Fruit fly (Drosophila melanogaster): Measurements from ENCODE around the gene ear.
A peak's percentile ranks its signal among the peaks of the same experiment; 100 is the strongest.

ear gene

DNA sequence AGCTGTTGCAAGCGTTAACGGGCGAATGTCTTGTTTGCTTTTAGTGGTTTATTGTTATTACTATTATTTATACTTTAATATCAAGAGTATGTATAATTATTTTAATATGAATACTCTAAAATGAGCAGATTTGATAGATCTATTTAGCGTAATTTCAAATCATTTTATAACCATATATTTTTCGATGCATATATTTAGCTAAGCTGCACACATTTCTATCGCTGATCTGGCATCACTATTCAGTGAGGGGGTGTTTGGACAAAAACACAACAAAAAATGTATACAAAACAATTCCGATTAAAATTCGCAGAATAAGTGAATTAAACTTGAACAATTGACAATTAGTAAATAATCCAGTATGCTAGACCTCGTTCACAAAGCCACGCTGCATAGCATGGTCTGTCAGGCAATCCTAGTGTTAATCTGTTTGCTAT, 30.5 kb downstream of the ear start, which contains the start of the genes Trs33 and Tmtc4 (continued):
- TF ChIP-seq unc-4 (GFP tag; IDR thresholded peaks at IDR 0.05; ENCODE audit: partially characterized antibody) (no peak), B-H2 (GFP tag; optimal IDR thresholded peaks at IDR 0.05) (peak; percentile 61), ranshi (GFP tag; IDR thresholded peaks at IDR 0.05) (no peak), CG2120 (GFP tag; optimal IDR thresholded peaks at IDR 0.05) (peak; percentile 56), CG6683 (GFP tag; optimal IDR thresholded peaks at IDR 0.05) (peak; percentile 9), salm (tag; optimal IDR thresholded peaks at IDR 0.05) (no peak), oc (tag; optimal IDR thresholded peaks at IDR 0.05) (peak; percentile 46), CG15696 (tag; optimal IDR thresholded peaks at IDR 0.05) (peak; percentile 47), trem (tag; optimal IDR thresholded peaks at IDR 0.05) (peak; percentile 76), grn (GFP tag; optimal IDR thresholded peaks at IDR 0.05) (no peak), Sry-δ (GFP tag; optimal IDR thresholded peaks at IDR 0.05) (no peak), BEAF-32 (GFP tag; optimal IDR thresholded peaks at IDR 0.05) (peak; percentile 25), run (tag; optimal IDR thresholded peaks at IDR 0.05) (peak; percentile 18), Adf1 (GFP tag; IDR thresholded peaks at IDR 0.05) (no peak), Xbp1 (GFP tag; optimal IDR thresholded peaks at IDR 0.05) (peak; percentile 27), Sry-β (GFP tag; optimal IDR thresholded peaks at IDR 0.05) (peak; percentile 89), crol (GFP tag; IDR thresholded peaks at IDR 0.05) (peak; percentile 27; the same call in 1 of the 2 replicates), unpg (GFP tag; optimal IDR thresholded peaks at IDR 0.05) (peak; percentile 50), Meics (GFP tag; optimal IDR thresholded peaks at IDR 0.05) (peak; percentile 34), toy (GFP tag; IDR thresholded peaks at IDR 0.05) (no peak), Sox102F (GFP tag; optimal IDR thresholded peaks at IDR 0.05) (no peak), zf30C (GFP tag; optimal IDR thresholded peaks at IDR 0.05) (peak; percentile 35), repo (GFP tag; optimal IDR thresholded peaks at IDR 0.05) (no peak), tap (tag; optimal IDR thresholded peaks at IDR 0.05) (no peak), CG10267 (tag; optimal IDR thresholded peaks at IDR 0.05) (peak; percentile 54), stc (GFP tag; IDR thresholded peaks at IDR 0.05) (no peak), ara (GFP tag; IDR thresholded peaks at IDR 0.05) (no peak), CG10431 (GFP tag; optimal IDR thresholded peaks at IDR 0.05) (peak; percentile 3), CG10274 (GFP tag; optimal IDR thresholded peaks at IDR 0.05) (no peak), prd (optimal IDR thresholded peaks at IDR 0.05) (no peak), prd (GFP tag; IDR thresholded peaks at IDR 0.05) (no peak), CG17385 (GFP tag; optimal IDR thresholded peaks at IDR 0.05) (peak; percentile 44), slbo (GFP tag; IDR thresholded peaks at IDR 0.05) (no peak; the same call in 1 of the 2 replicates), inv (GFP tag; IDR thresholded peaks at IDR 0.05; ENCODE audit: partially characterized antibody) (no peak), Scr (GFP tag; IDR thresholded peaks at IDR 0.05; ENCODE audit: partially characterized antibody) (peak; percentile 33; the same call in 1 of the 2 replicates), Dad (GFP tag; optimal IDR thresholded peaks at IDR 0.05) (no peak), hkb (optimal IDR thresholded peaks at IDR 0.05) (no peak), hkb (GFP tag; IDR thresholded peaks at IDR 0.05) (no peak), CG14050 (GFP tag; IDR thresholded peaks at IDR 0.05) (no peak), exex (tag; optimal IDR thresholded peaks at IDR 0.05) (peak; percentile 22), Ets65A (GFP tag) (peak; percentile 69), maf-S (GFP tag; optimal IDR thresholded peaks at IDR 0.05) (no peak), Usf (GFP tag; optimal IDR thresholded peaks at IDR 0.05) (no peak), ase (GFP tag; IDR thresholded peaks at IDR 0.05) (peak; percentile 37; the same call in 1 of the 3 replicates), CG11247 (GFP tag; IDR thresholded peaks at IDR 0.05) (peak; percentile 31; the same call in 1 of the 2 replicates), CG13424 (tag; optimal IDR thresholded peaks at IDR 0.05) (peak; percentile 67), scrt (GFP tag; optimal IDR thresholded peaks at IDR 0.05) (peak; percentile 3), CG16813 (GFP tag; IDR thresholded peaks at IDR 0.05; ENCODE audit: partially characterized antibody) (no peak), sens (GFP tag) (peak; percentile 67), B-H1 (GFP tag; IDR thresholded peaks at IDR 0.05) (no peak), CG8765 (GFP tag; IDR thresholded peaks at IDR 0.05) (no peak), CG7556 (GFP tag; optimal IDR thresholded peaks at IDR 0.05) (peak; percentile 34)
